Fruit fly (Drosophila melanogaster): ENCODE data around the gene Herp.

Herp gene

dm6 chr2L:7790448-7791355, 9.2 kb downstream of the Herp start, which contains the start of gene CG7149:
CG7149 (minus strand) TSS chr2L:7790557.
- TF ChIP-seq her (GFP tag; optimal IDR thresholded peaks at IDR 0.05) (no peak), CG42726 (GFP tag; IDR thresholded peaks at IDR 0.05; ENCODE audit: partially characterized antibody) (no peak), Rx (GFP tag; IDR thresholded peaks at IDR 0.05) (no peak), rib (GFP tag; IDR thresholded peaks at IDR 0.05) (0 out of 2 replicates have a peak, but pooled peaks have one; percentile 11), TFAM (GFP tag; optimal IDR thresholded peaks at IDR 0.05) (no peak), CG3407 (GFP tag; optimal IDR thresholded peaks at IDR 0.05) (no peak), CG7963 (GFP tag; IDR thresholded peaks at IDR 0.05; ENCODE audit: partially characterized antibody) (no peak), CG6765 (GFP tag; optimal IDR thresholded peaks at IDR 0.05) (no peak), Sox102F (GFP tag; optimal IDR thresholded peaks at IDR 0.05) (peak; percentile 7), Poxn (GFP tag; IDR thresholded peaks at IDR 0.05) (no peak), CG8478 (optimal IDR thresholded peaks at IDR 0.05) (no peak), CG5245 (GFP tag; optimal IDR thresholded peaks at IDR 0.05) (no peak), CG34224 (GFP tag; IDR thresholded peaks at IDR 0.05; ENCODE audit: partially characterized antibody) (no peak), Dek (tag; optimal IDR thresholded peaks at IDR 0.05) (peak; percentile 4), Hand (GFP tag; optimal IDR thresholded peaks at IDR 0.05) (peak; percentile 40), CG2678 (tag; optimal IDR thresholded peaks at IDR 0.05) (peak; percentile 20), unc-4 (GFP tag; IDR thresholded peaks at IDR 0.05; ENCODE audit: partially characterized antibody) (no peak), dysf (GFP tag; IDR thresholded peaks at IDR 0.05) (peak; percentile 30; the same call in 1 of the 3 replicates), CG11696 (GFP tag; IDR thresholded peaks at IDR 0.05) (no peak), HLH4C (GFP tag; IDR thresholded peaks at IDR 0.05; ENCODE audit: partially characterized antibody) (0 out of 3 replicates have a peak, but pooled peaks have one; percentile 7), CG2712 (tag; optimal IDR thresholded peaks at IDR 0.05) (peak; percentile 2), bigmax (GFP tag; optimal IDR thresholded peaks at IDR 0.05) (no peak), CG10543 (GFP tag; optimal IDR thresholded peaks at IDR 0.05) (peak; percentile 21), Ets97D (GFP tag; optimal IDR thresholded peaks at IDR 0.05) (no peak), CG10209 (GFP tag; optimal IDR thresholded peaks at IDR 0.05) (no peak), CG5953 (GFP tag; IDR thresholded peaks at IDR 0.05) (no peak), dan (GFP tag; IDR thresholded peaks at IDR 0.05) (no peak), CG8388 (GFP tag; optimal IDR thresholded peaks at IDR 0.05) (no peak), CG11398 (GFP tag; optimal IDR thresholded peaks at IDR 0.05) (no peak), CG11247 (GFP tag; IDR thresholded peaks at IDR 0.05) (no peak), schlank (tag; optimal IDR thresholded peaks at IDR 0.05) (no peak), Doc3 (GFP tag; IDR thresholded peaks at IDR 0.05; ENCODE audit: partially characterized antibody) (no peak), tgo (GFP tag; IDR thresholded peaks at IDR 0.05) (peak; percentile 13; the same call in 1 of the 3 replicates), CG17359 (tag; optimal IDR thresholded peaks at IDR 0.05) (no peak), nom (GFP tag; optimal IDR thresholded peaks at IDR 0.05) (peak; percentile 2), CG5180 (GFP tag; optimal IDR thresholded peaks at IDR 0.05) (no peak), bowl (GFP tag; IDR thresholded peaks at IDR 0.05) (no peak), nerfin-2 (GFP tag; IDR thresholded peaks at IDR 0.05; ENCODE audit: partially characterized antibody) (no peak), CG4854 (GFP tag; optimal IDR thresholded peaks at IDR 0.05) (no peak), CG9797 (GFP tag; optimal IDR thresholded peaks at IDR 0.05) (no peak), peb (GFP tag; IDR thresholded peaks at IDR 0.05) (no peak), Sin3A (optimal IDR thresholded peaks at IDR 0.05) (no peak), Meics (GFP tag; optimal IDR thresholded peaks at IDR 0.05) (peak; percentile 33), CG13287 (GFP tag; IDR thresholded peaks at IDR 0.05; ENCODE audit: partially characterized antibody) (no peak; the same call in 1 of the 2 replicates), mirr (GFP tag; optimal IDR thresholded peaks at IDR 0.05) (peak; percentile 96), Ets65A (GFP tag) (peak; percentile 6), NFAT (GFP tag; IDR thresholded peaks at IDR 0.05) (no peak), grn (GFP tag; optimal IDR thresholded peaks at IDR 0.05) (peak; percentile 54), Med (GFP tag) (peak; percentile 83)
